Fruit fly (Drosophila melanogaster) whole organism, embryonic: ENCODE measurements around the gene Ndfip.

Experiments
- B-H2 ChIP-seq: fragments of 200-800 bp; sonication (Bioruptor generic); optimal IDR thresholded peaks from 2 replicates; lab custom pipeline; 2018; ENCODE audit warnings: missing biosample characterization, mild to moderate bottlenecking, missing genetic modification characterization
- Bgb ChIP-seq: fragments of 200-800 bp; sonication (Bioruptor generic); IDR thresholded peaks from 2 replicates; pipeline ENCODE4 v1.3.6; 2022; ENCODE audit warnings: missing biosample characterization, missing genetic modification characterization; ENCODE audit not compliant: partially characterized antibody
- CG10321 ChIP-seq: fragments of 200-800 bp; sonication (Bioruptor generic); IDR thresholded peaks from 2 replicates; pipeline ENCODE4 v1.3.6; 2022; ENCODE audit warnings: missing biosample characterization, missing genetic modification characterization
- CG15479 ChIP-seq: fragments of 200-800 bp; sonication (Bioruptor generic); optimal IDR thresholded peaks from 3 replicates; lab custom pipeline; 2019; ENCODE audit warnings: missing biosample characterization, mild to moderate bottlenecking, missing genetic modification characterization, moderate library complexity
- CG1647 ChIP-seq: fragments of 200-800 bp; sonication (Bioruptor generic); optimal IDR thresholded peaks from 3 replicates; lab custom pipeline; 2016; ENCODE audit warnings: missing biosample characterization, missing genetic modification characterization
- CG17802 ChIP-seq: fragments of 200-800 bp; sonication (Bioruptor generic); optimal IDR thresholded peaks from 2 replicates; lab custom pipeline; 2018; ENCODE audit warnings: missing biosample characterization, mild to moderate bottlenecking, missing genetic modification characterization, moderate library complexity
- CG2129 ChIP-seq: fragments of 200-800 bp; sonication (Bioruptor generic); IDR thresholded peaks from 2 replicates; pipeline ENCODE4 v1.3.6; 2022; ENCODE audit warnings: missing biosample characterization, missing genetic modification characterization; ENCODE audit not compliant: partially characterized antibody
- CG2199 ChIP-seq: fragments of 200-800 bp; sonication (Bioruptor generic); IDR thresholded peaks from 3 replicates; pipeline ENCODE4 v1.3.6; 2022; ENCODE audit warnings: missing biosample characterization, missing genetic modification characterization
- CG2889 ChIP-seq: fragments of 200-800 bp; sonication (Bioruptor generic); IDR thresholded peaks from 3 replicates; pipeline ENCODE4 v1.3.6; 2022; ENCODE audit warnings: missing biosample characterization, missing genetic modification characterization
- CG30403 ChIP-seq: fragments of 200-800 bp; sonication (Bioruptor generic); optimal IDR thresholded peaks from 3 replicates; lab custom pipeline; 2016; ENCODE audit warnings: missing biosample characterization, missing genetic modification characterization
- CG31365 ChIP-seq: fragments of 200-800 bp; sonication (Bioruptor generic); optimal IDR thresholded peaks from 2 replicates; lab custom pipeline; 2018; ENCODE audit warnings: missing biosample characterization, mild to moderate bottlenecking, missing genetic modification characterization
- CG4617 ChIP-seq: fragments of 200-800 bp; sonication (Bioruptor generic); optimal IDR thresholded peaks from 3 replicates; lab custom pipeline; 2016; ENCODE audit warnings: missing biosample characterization, missing genetic modification characterization, borderline replicate concordance
- CG6689 ChIP-seq: fragments of 200-800 bp; sonication (Bioruptor generic); IDR thresholded peaks from 2 replicates; pipeline ENCODE4 v1.3.6; 2022; ENCODE audit warnings: missing biosample characterization, missing genetic modification characterization
- CG8290 ChIP-seq, 3 experiments: fragments of 200-800 bp; sonication (Bioruptor generic); optimal IDR thresholded peaks; 2 replicates each; lab custom pipeline; 2016 to 2019; ENCODE audit warnings: missing biosample characterization in 3 of 3, missing genetic modification characterization in 3 of 3, mild to moderate bottlenecking in 2 of 3, moderate library complexity in 1 of 3
- CG8388 ChIP-seq: fragments of 200-800 bp; sonication (Bioruptor generic); optimal IDR thresholded peaks from 2 replicates; lab custom pipeline; 2019; ENCODE audit warnings: missing biosample characterization, mild to moderate bottlenecking, missing genetic modification characterization, moderate library complexity
- CG9609 ChIP-seq: fragments of 200-800 bp; sonication (Bioruptor generic); optimal IDR thresholded peaks from 3 replicates; lab custom pipeline; 2016; ENCODE audit warnings: missing biosample characterization, missing genetic modification characterization
- CG9727 ChIP-seq: fragments of 200-800 bp; sonication (Bioruptor generic); optimal IDR thresholded peaks from 3 replicates; lab custom pipeline; 2017; ENCODE audit warnings: missing biosample characterization, mild to moderate bottlenecking, missing genetic modification characterization
- CG9876 ChIP-seq: fragments of 200-800 bp; sonication (Bioruptor generic); optimal IDR thresholded peaks from 2 replicates; lab custom pipeline; 2016; ENCODE audit warnings: missing biosample characterization, missing genetic modification characterization
- D19B ChIP-seq: fragments of 200-800 bp; sonication (Bioruptor generic); optimal IDR thresholded peaks from 2 replicates; lab custom pipeline; 2017; ENCODE audit warnings: missing biosample characterization, mild to moderate bottlenecking, missing genetic modification characterization
- Dll ChIP-seq: fragments of 200-800 bp; sonication (Bioruptor generic); IDR thresholded peaks from 4 replicates; pipeline ENCODE4 v1.3.6; 2022; ENCODE audit warnings: missing biosample characterization, missing genetic modification characterization; ENCODE audit not compliant: partially characterized antibody
- Dref ChIP-seq: fragments of 200-800 bp; sonication (Bioruptor generic); IDR thresholded peaks from 2 replicates; pipeline ENCODE4 v1.3.6; 2022; ENCODE audit warnings: missing biosample characterization, missing genetic modification characterization
- Drgx ChIP-seq: fragments of 200-800 bp; sonication (Bioruptor generic); IDR thresholded peaks from 2 replicates; pipeline ENCODE4 v1.3.6; 2022; ENCODE audit warnings: missing biosample characterization, missing genetic modification characterization
- GATAe ChIP-seq: fragments of 200-800 bp; sonication (Bioruptor generic); conservative IDR thresholded peaks from 2 replicates; pipeline ENCODE4 v1.3.6; 2022; ENCODE audit warnings: missing biosample characterization, missing genetic modification characterization
- HLH3B ChIP-seq: fragments of 200-800 bp; sonication (Bioruptor generic); IDR thresholded peaks from 2 replicates; pipeline ENCODE4 v1.3.6; 2022; ENCODE audit warnings: missing biosample characterization, missing genetic modification characterization
- Jarid2 ChIP-seq: fragments of 200-800 bp; sonication (Bioruptor generic); optimal IDR thresholded peaks from 3 replicates; lab custom pipeline; 2017; ENCODE audit warnings: mild to moderate bottlenecking, missing biosample characterization, missing genetic modification reagents, missing genetic modification characterization
- Oli ChIP-seq: fragments of 200-800 bp; sonication (Bioruptor generic); optimal IDR thresholded peaks from 2 replicates; lab custom pipeline; 2018; ENCODE audit warnings: missing biosample characterization, mild to moderate bottlenecking, missing genetic modification characterization, moderate library complexity
- Rx ChIP-seq: fragments of 200-800 bp; sonication (Bioruptor generic); IDR thresholded peaks from 2 replicates; pipeline ENCODE4 v1.3.6; 2022; ENCODE audit warnings: missing biosample characterization, missing genetic modification characterization
- Sry-β ChIP-seq: fragments of 200-800 bp; sonication (Bioruptor generic); optimal IDR thresholded peaks from 2 replicates; lab custom pipeline; 2018; ENCODE audit warnings: missing biosample characterization, mild to moderate bottlenecking, missing genetic modification characterization, moderate library complexity
- Taf1 ChIP-seq: fragments of 200-800 bp; sonication (Bioruptor generic); IDR thresholded peaks from 2 replicates; pipeline ENCODE4 v1.3.6; 2022; ENCODE audit warnings: missing biosample characterization, missing genetic modification characterization
- YL-1 ChIP-seq: fragments of 200-800 bp; sonication (Bioruptor generic); optimal IDR thresholded peaks from 3 replicates; lab custom pipeline; 2017; ENCODE audit warnings: missing biosample characterization, mild to moderate bottlenecking, missing genetic modification characterization
- al ChIP-seq: fragments of 200-800 bp; sonication (Bioruptor generic); IDR thresholded peaks from 2 replicates; pipeline ENCODE4 v1.3.6; 2022; ENCODE audit warnings: missing biosample characterization, missing genetic modification characterization
- az2 ChIP-seq: fragments of 200-800 bp; sonication (Bioruptor generic); optimal IDR thresholded peaks from 3 replicates; lab custom pipeline; 2016; ENCODE audit warnings: missing biosample characterization, missing genetic modification characterization
- btn ChIP-seq: fragments of 200-800 bp; sonication (Bioruptor generic); optimal IDR thresholded peaks from 2 replicates; lab custom pipeline; 2016; ENCODE audit warnings: missing biosample characterization, missing genetic modification characterization
- cg ChIP-seq: fragments of 200-800 bp; sonication (Bioruptor generic); optimal IDR thresholded peaks from 3 replicates; lab custom pipeline; 2019; ENCODE audit warnings: missing biosample characterization, mild to moderate bottlenecking, missing genetic modification characterization, moderate library complexity
- dimm ChIP-seq: fragments of 200-800 bp; sonication (Bioruptor generic); IDR thresholded peaks from 2 replicates; pipeline ENCODE4 v1.3.6; 2022; ENCODE audit warnings: missing biosample characterization, missing genetic modification characterization
- fd102C ChIP-seq: fragments of 200-800 bp; sonication (Bioruptor generic); optimal IDR thresholded peaks from 2 replicates; lab custom pipeline; 2018; ENCODE audit warnings: missing biosample characterization, mild to moderate bottlenecking, missing genetic modification characterization, moderate library complexity
- fd64A ChIP-seq: fragments of 200-800 bp; sonication (Bioruptor generic); optimal IDR thresholded peaks from 3 replicates; lab custom pipeline; 2018; ENCODE audit warnings: missing biosample characterization, mild to moderate bottlenecking, missing genetic modification characterization
- inv ChIP-seq: fragments of 200-800 bp; sonication (Bioruptor generic); IDR thresholded peaks from 2 replicates; pipeline ENCODE4 v1.3.6; 2022; ENCODE audit warnings: missing biosample characterization, missing genetic modification characterization; ENCODE audit not compliant: partially characterized antibody
- mam ChIP-seq: fragments of 200-800 bp; sonication (Bioruptor generic); optimal IDR thresholded peaks from 3 replicates; lab custom pipeline; 2016; ENCODE audit warnings: missing biosample characterization, missing genetic modification characterization
- mld ChIP-seq: fragments of 200-800 bp; sonication (Bioruptor generic); IDR thresholded peaks from 3 replicates; pipeline ENCODE4 v1.3.6; 2022; ENCODE audit warnings: missing biosample characterization, missing genetic modification characterization; ENCODE audit not compliant: partially characterized antibody
- nom ChIP-seq: fragments of 200-800 bp; sonication (Bioruptor generic); optimal IDR thresholded peaks from 2 replicates; lab custom pipeline; 2017; ENCODE audit warnings: missing biosample characterization, missing genetic modification characterization, mild to moderate bottlenecking, moderate library complexity, missing genetic modification reagents
- oc ChIP-seq: fragments of 200-800 bp; sonication (Bioruptor generic); optimal IDR thresholded peaks from 2 replicates; lab custom pipeline; 2018; ENCODE audit warnings: missing biosample characterization, mild to moderate bottlenecking, missing genetic modification characterization, moderate library complexity
- pzg ChIP-seq: fragments of 200-800 bp; sonication (Bioruptor generic); optimal IDR thresholded peaks from 3 replicates; lab custom pipeline; 2018; ENCODE audit warnings: missing biosample characterization, mild to moderate bottlenecking, missing genetic modification characterization, moderate library complexity
- sd ChIP-seq: fragments of 200-800 bp; sonication (Bioruptor generic); optimal IDR thresholded peaks from 3 replicates; lab custom pipeline; 2018; ENCODE audit warnings: missing biosample characterization, mild to moderate bottlenecking, missing genetic modification characterization, moderate library complexity
- sr ChIP-seq: fragments of 200-800 bp; sonication (Bioruptor generic); IDR thresholded peaks from 3 replicates; pipeline ENCODE4 v1.3.6; 2022; ENCODE audit warnings: missing biosample characterization, missing genetic modification characterization
- tap ChIP-seq: fragments of 200-800 bp; optimal IDR thresholded peaks from 3 replicates; lab custom pipeline; 2019; ENCODE audit warnings: missing biosample characterization, mild to moderate bottlenecking, missing genetic modification characterization, moderate library complexity
- vnd ChIP-seq: fragments of 200-800 bp; sonication (Bioruptor generic); IDR thresholded peaks from 3 replicates; pipeline ENCODE4 v1.3.6; 2022; ENCODE audit warnings: missing biosample characterization, missing genetic modification characterization; ENCODE audit not compliant: partially characterized antibody

The Ndfip gene

DNA sequence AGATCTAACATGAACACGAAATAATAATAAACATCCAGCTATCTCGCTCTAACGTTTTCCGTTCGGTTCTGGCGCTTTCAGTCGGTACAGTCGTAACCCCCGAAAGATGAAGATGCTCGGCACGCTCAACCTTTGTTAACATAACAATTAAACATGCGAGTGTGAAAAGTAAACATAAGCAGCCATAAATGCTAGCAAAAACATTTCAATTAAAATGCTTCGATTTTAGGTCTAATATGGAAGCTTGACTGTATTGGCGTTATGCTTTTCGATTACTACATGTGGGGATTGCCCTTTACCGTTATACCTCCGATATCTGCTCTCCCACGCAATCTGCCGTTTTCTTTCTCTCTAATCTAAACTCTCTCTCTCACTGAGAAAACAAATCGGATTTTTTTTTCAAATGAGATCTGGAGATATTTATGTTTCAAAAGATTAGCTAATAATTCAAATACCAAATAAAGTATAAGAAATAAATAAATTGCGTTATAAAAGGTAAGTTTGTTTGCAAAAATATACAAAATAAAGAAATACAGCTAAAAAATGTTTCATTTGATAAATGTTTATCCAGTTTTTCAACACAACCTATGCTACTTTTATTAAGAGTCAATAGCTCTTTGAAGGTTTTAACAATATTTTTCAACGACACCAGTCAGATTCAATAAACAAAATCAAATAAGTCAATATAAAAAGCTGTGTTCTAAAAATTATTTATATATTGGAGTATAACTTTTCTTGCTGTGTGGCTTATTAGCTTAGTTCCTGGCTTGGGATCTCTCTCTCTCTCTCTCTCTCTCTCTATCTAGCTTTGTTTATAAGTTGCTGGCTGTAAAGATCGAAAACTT lies 4.6 kb upstream of the Ndfip start (continued):
- TF ChIP-seq D19B (peak; percentile 80), dimm (peak; percentile 84), CG1647 (GFP tag; lab: Kevin White, UChicago) (peak; percentile 80), Rx (GFP tag; lab: Robert Waterston, UW) (peak; percentile 86), CG9609 (peak; percentile 91), CG2889 (GFP tag; lab: Robert Waterston, UW) (peak; percentile 92), vnd (GFP tag; lab: Robert Waterston, UW) (no peak), tap (tag; lab: Kevin White, UChicago) (peak; percentile 81), CG17802 (peak; percentile 65), CG9876 (GFP tag; lab: Kevin White, UChicago) (peak; percentile 90), pzg (GFP tag; lab: Kevin White, UChicago) (peak; percentile 27), CG15479 (GFP tag; lab: Kevin White, UChicago) (no peak), B-H2 (GFP tag; lab: Kevin White, UChicago) (peak; percentile 63), Dll (GFP tag; lab: Robert Waterston, UW) (no peak), fd64A (GFP tag; lab: Kevin White, UChicago) (peak; percentile 86), CG4617 (GFP tag; lab: Kevin White, UChicago) (peak; percentile 81), az2 (GFP tag; lab: Kevin White, UChicago) (peak; percentile 82), oc (peak; percentile 87), sr (GFP tag; lab: Robert Waterston, UW) (peak; percentile 90), Drgx (peak; percentile 87), YL-1 (GFP tag; lab: Kevin White, UChicago) (peak; percentile 37), Oli (peak; percentile 73), CG6689 (GFP tag; lab: Robert Waterston, UW) (peak; percentile 90), al (GFP tag; lab: Robert Waterston, UW) (peak; percentile 91), mld (GFP tag; lab: Robert Waterston, UW) (no peak), Dref (GFP tag; lab: Robert Waterston, UW) (peak; percentile 49), CG2199 (GFP tag; lab: Robert Waterston, UW) (peak; percentile 86), GATAe (peak; percentile 82), CG10321 (GFP tag; lab: Robert Waterston, UW) (peak; percentile 66; the same call in 1 of the 2 replicates), Bgb (GFP tag; lab: Robert Waterston, UW) (0 out of 2 replicates have a peak, but pooled peaks have one; percentile 14), CG2129 (GFP tag; lab: Robert Waterston, UW) (no peak), cg (no peak), Jarid2 (GFP tag; lab: Kevin White, UChicago) (peak; percentile 10), mam (GFP tag; lab: Kevin White, UChicago) (peak; percentile 96), Sry-β (GFP tag; lab: Kevin White, UChicago) (no peak), fd102C (GFP tag; lab: Kevin White, UChicago) (no peak), CG9727 (GFP tag; lab: Kevin White, UChicago) (peak; percentile 65), btn (GFP tag; lab: Kevin White, UChicago) (peak; percentile 72), Taf1 (peak; percentile 95), CG31365 (peak; percentile 82), inv (GFP tag; lab: Robert Waterston, UW) (no peak), sd (tag; lab: Kevin White, UChicago) (peak; percentile 73), CG8290 (GFP tag; optimal IDR thresholded peaks at IDR 0.05; lab: Kevin White, UChicago) (peak; percentile 62), CG8290 (tag; optimal IDR thresholded peaks at IDR 0.05; lab: Kevin White, UChicago) (peak in 1 of 2 experiments; percentile 99), CG30403 (GFP tag; lab: Kevin White, UChicago) (peak; percentile 80), CG8388 (peak; percentile 75), HLH3B (peak; percentile 89), nom (GFP tag; lab: Kevin White, UChicago) (no peak)
